Worm (Caenorhabditis elegans) whole organism, L3 larva: ENCODE results near the gene F18E2.15.

Experiments
- R02D3.7 ChIP-seq: fragments of 150-350 bp; optimal IDR thresholded peaks from 2 replicates; lab custom pipeline; 2014; ENCODE audit warnings: missing biosample characterization, missing genetic modification characterization
- ZK546.5 ChIP-seq: sonication (generic microtip); optimal IDR thresholded peaks from 2 replicates; lab custom pipeline; 2017; ENCODE audit warnings: missing biosample characterization, missing genetic modification characterization
- aly-2 ChIP-seq: fragments of 150-350 bp; optimal IDR thresholded peaks from 2 replicates; lab custom pipeline; 2014; ENCODE audit warnings: missing biosample characterization, missing genetic modification characterization
- ama-1 ChIP-seq: fragments of 150-350 bp; optimal IDR thresholded peaks from 2 replicates; lab custom pipeline; 2018
- ceh-16 ChIP-seq: sonication (generic microtip); optimal IDR thresholded peaks from 2 replicates; lab custom pipeline; 2017; ENCODE audit warnings: missing biosample characterization, missing genetic modification characterization
- ceh-28 ChIP-seq: fragments of 150-350 bp; optimal IDR thresholded peaks from 2 replicates; lab custom pipeline; 2014; ENCODE audit warnings: missing biosample characterization, missing genetic modification reagents, missing genetic modification characterization
- ceh-82 ChIP-seq: fragments of 150-350 bp; optimal IDR thresholded peaks from 2 replicates; lab custom pipeline; 2014; ENCODE audit warnings: missing biosample characterization, missing genetic modification characterization
- ceh-9 ChIP-seq: sonication (generic microtip); optimal IDR thresholded peaks from 2 replicates; lab custom pipeline; 2018; ENCODE audit warnings: missing biosample characterization, missing genetic modification characterization
- daf-12 ChIP-seq: fragments of 150-350 bp; optimal IDR thresholded peaks from 2 replicates; lab custom pipeline; 2014; ENCODE audit warnings: missing biosample characterization, missing genetic modification reagents, missing genetic modification characterization
- egl-27 ChIP-seq: sonication (generic microtip); optimal IDR thresholded peaks from 4 replicates; lab custom pipeline; 2017; ENCODE audit warnings: missing biosample characterization, missing genetic modification reagents, missing genetic modification characterization
- egl-5 ChIP-seq: fragments of 150-350 bp; optimal IDR thresholded peaks from 2 replicates; lab custom pipeline; 2017; ENCODE audit warnings: missing biosample characterization, missing genetic modification reagents, missing genetic modification characterization, inconsistent platforms
- elt-1 ChIP-seq: fragments of 150-350 bp; optimal IDR thresholded peaks from 2 replicates; lab custom pipeline; 2014; ENCODE audit warnings: missing biosample characterization, missing genetic modification characterization
- elt-2 ChIP-seq: sonication (generic microtip); optimal IDR thresholded peaks from 2 replicates; lab custom pipeline; 2016; ENCODE audit warnings: missing genetic modification reagents, mild to moderate bottlenecking, missing genetic modification characterization, missing compliant biosample characterization
- elt-3 ChIP-seq, 3 experiments: fragments of 150-350 bp in 1 of 3; sonication (generic microtip) in 2 of 3; optimal IDR thresholded peaks; 2 replicates in 2 of 3; 4 replicates in 1 of 3; lab custom pipeline; 2014 to 2017; ENCODE audit warnings: missing biosample characterization in 3 of 3, missing genetic modification characterization in 3 of 3
- eor-1 ChIP-seq, 2 experiments: fragments of 150-350 bp; optimal IDR thresholded peaks; 2 replicates each; lab custom pipeline; 2014 to 2018; ENCODE audit warnings: missing biosample characterization in 2 of 2, missing genetic modification characterization in 2 of 2
- fkh-10 ChIP-seq: sonication (generic microtip); optimal IDR thresholded peaks from 2 replicates; lab custom pipeline; 2017; ENCODE audit warnings: missing biosample characterization, missing genetic modification reagents, missing genetic modification characterization
- fkh-2 ChIP-seq: fragments of 150-350 bp; optimal IDR thresholded peaks from 2 replicates; lab custom pipeline; 2014; ENCODE audit warnings: missing biosample characterization, missing genetic modification reagents, missing genetic modification characterization
- fos-1 ChIP-seq: fragments of 150-350 bp; optimal IDR thresholded peaks from 2 replicates; lab custom pipeline; 2014; ENCODE audit warnings: missing biosample characterization, missing genetic modification characterization
- hmg-11 ChIP-seq: sonication (generic microtip); optimal IDR thresholded peaks from 2 replicates; lab custom pipeline; 2016; ENCODE audit warnings: missing genetic modification characterization, missing compliant biosample characterization
- jun-1 ChIP-seq: fragments of 150-350 bp; optimal IDR thresholded peaks from 2 replicates; lab custom pipeline; 2014; ENCODE audit warnings: missing biosample characterization, missing genetic modification reagents, missing genetic modification characterization
- lin-15B ChIP-seq: fragments of 150-350 bp; optimal IDR thresholded peaks from 2 replicates; lab custom pipeline; 2014; ENCODE audit warnings: missing biosample characterization, missing genetic modification characterization
- lin-39 ChIP-seq: fragments of 150-350 bp; optimal IDR thresholded peaks from 2 replicates; lab custom pipeline; 2018; ENCODE audit warnings: missing biosample characterization, missing genetic modification reagents, missing genetic modification characterization
- lsy-12 ChIP-seq: sonication (generic microtip); optimal IDR thresholded peaks from 2 replicates; lab custom pipeline; 2016; ENCODE audit warnings: mild to moderate bottlenecking, missing genetic modification characterization, missing compliant biosample characterization
- mdl-1 ChIP-seq: fragments of 150-350 bp; optimal IDR thresholded peaks from 2 replicates; lab custom pipeline; 2014; ENCODE audit warnings: missing biosample characterization, missing genetic modification characterization
- mml-1 ChIP-seq: fragments of 150-350 bp; sonication (generic microtip); optimal IDR thresholded peaks from 3 replicates; lab custom pipeline; 2014; ENCODE audit warnings: missing biosample characterization, missing genetic modification characterization
- nfya-1 ChIP-seq: sonication (generic microtip); optimal IDR thresholded peaks from 2 replicates; lab custom pipeline; 2017; ENCODE audit warnings: missing genetic modification characterization, mild to moderate bottlenecking, missing compliant biosample characterization, antibody characterized with exemption, moderate library complexity; ENCODE audit not compliant: insufficient read depth
- nhr-11 ChIP-seq: fragments of 150-350 bp; optimal IDR thresholded peaks from 2 replicates; lab custom pipeline; 2014; ENCODE audit warnings: missing biosample characterization, missing genetic modification characterization
- nhr-12 ChIP-seq: fragments of 150-350 bp; optimal IDR thresholded peaks from 2 replicates; lab custom pipeline; 2014; ENCODE audit warnings: missing biosample characterization, missing genetic modification characterization
- nhr-23 ChIP-seq: fragments of 150-350 bp; optimal IDR thresholded peaks from 2 replicates; lab custom pipeline; 2014; ENCODE audit warnings: missing biosample characterization, missing genetic modification reagents, missing genetic modification characterization
- nhr-237 ChIP-seq: fragments of 150-350 bp; optimal IDR thresholded peaks from 2 replicates; lab custom pipeline; 2014; ENCODE audit warnings: missing biosample characterization, missing genetic modification characterization
- nhr-25 ChIP-seq: sonication (generic microtip); optimal IDR thresholded peaks from 2 replicates; lab custom pipeline; 2017; ENCODE audit warnings: missing biosample characterization, missing genetic modification characterization
- nhr-28 ChIP-seq: fragments of 150-350 bp; optimal IDR thresholded peaks from 2 replicates; lab custom pipeline; 2014; ENCODE audit warnings: missing biosample characterization, missing genetic modification characterization
- nhr-43 ChIP-seq: sonication (generic microtip); optimal IDR thresholded peaks from 2 replicates; lab custom pipeline; 2016; ENCODE audit warnings: mild to moderate bottlenecking, missing genetic modification characterization, missing compliant biosample characterization; ENCODE audit not compliant: poor library complexity, severe bottlenecking
- nhr-67 ChIP-seq: fragments of 150-350 bp; optimal IDR thresholded peaks from 2 replicates; lab custom pipeline; 2014; ENCODE audit warnings: missing biosample characterization, missing genetic modification characterization
- nhr-76 ChIP-seq: fragments of 150-350 bp; sonication (generic microtip); optimal IDR thresholded peaks from 5 replicates; lab custom pipeline; 2014; ENCODE audit warnings: missing biosample characterization, missing genetic modification characterization
- nhr-77 ChIP-seq: fragments of 150-350 bp; optimal IDR thresholded peaks from 2 replicates; lab custom pipeline; 2014; ENCODE audit warnings: missing biosample characterization, missing genetic modification characterization
- pha-4 ChIP-seq: fragments of 150-350 bp; optimal IDR thresholded peaks from 2 replicates; lab custom pipeline; 2014; ENCODE audit warnings: missing biosample characterization, missing genetic modification reagents, missing genetic modification characterization
- pqm-1 ChIP-seq: fragments of 150-350 bp; optimal IDR thresholded peaks from 2 replicates; lab custom pipeline; 2017; ENCODE audit warnings: missing biosample characterization, missing genetic modification characterization, inconsistent platforms
- sea-2 ChIP-seq: fragments of 150-350 bp; sonication (generic microtip); optimal IDR thresholded peaks from 4 replicates; lab custom pipeline; 2014; ENCODE audit warnings: missing biosample characterization, missing genetic modification reagents, missing genetic modification characterization
- skn-1 ChIP-seq: fragments of 150-350 bp; optimal IDR thresholded peaks from 2 replicates; lab custom pipeline; 2014; ENCODE audit warnings: missing biosample characterization, missing genetic modification characterization
- snpc-4 ChIP-seq: fragments of 150-350 bp; optimal IDR thresholded peaks from 2 replicates; lab custom pipeline; 2014; ENCODE audit warnings: missing biosample characterization, missing genetic modification characterization
- tbx-2 ChIP-seq: sonication (generic microtip); optimal IDR thresholded peaks from 2 replicates; lab custom pipeline; 2016; ENCODE audit warnings: mild to moderate bottlenecking, missing genetic modification characterization, missing compliant biosample characterization
- unc-39 ChIP-seq: sonication (generic microtip); optimal IDR thresholded peaks from 4 replicates; lab custom pipeline; 2017; ENCODE audit warnings: missing biosample characterization, missing genetic modification characterization
- unc-62 ChIP-seq: fragments of 150-350 bp; sonication (generic microtip); optimal IDR thresholded peaks from 4 replicates; lab custom pipeline; 2014; ENCODE audit warnings: missing biosample characterization, missing genetic modification reagents, missing genetic modification characterization
- zag-1 ChIP-seq: fragments of 150-350 bp; optimal IDR thresholded peaks from 2 replicates; lab custom pipeline; 2014; ENCODE audit warnings: missing biosample characterization, missing genetic modification characterization
- ztf-11 ChIP-seq: fragments of 150-350 bp; optimal IDR thresholded peaks from 2 replicates; lab custom pipeline; 2014; ENCODE audit warnings: missing biosample characterization, missing genetic modification characterization
- ztf-4 ChIP-seq: fragments of 150-350 bp; optimal IDR thresholded peaks from 2 replicates; lab custom pipeline; 2014; ENCODE audit warnings: missing biosample characterization, missing genetic modification characterization

F18E2.15 gene

ce11 chrV:12732734-12733133 is 28.1 kb downstream of the F18E2.15 start:
- peak; percentile 77 for TF ChIP-seq pqm-1 (tag; lab: Kevin White, UChicago)
- no peak for TF ChIP-seq fkh-10 (GFP tag; lab: Kevin White, UChicago)
- TF ChIP-seq pha-4, result peak; percentile 23
- TF ChIP-seq unc-39 (tag; lab: Kevin White, UChicago), result no peak
- peak; percentile 87 for TF ChIP-seq elt-2

ce11 chrV:12729220-12729619 is 31.6 kb downstream of the F18E2.15 start, which contains the start of gene R11D1.10:
R11D1.10 (plus strand) TSS chrV:12729520.
- TF ChIP-seq nhr-23 (tag; lab: Kevin White, UChicago) (no peak), R02D3.7 (tag; lab: Kevin White, UChicago) (no peak), ceh-82 (tag; lab: Kevin White, UChicago) (no peak), lsy-12 (tag; lab: Kevin White, UChicago) (no peak), fos-1 (tag; lab: Kevin White, UChicago) (no peak), aly-2 (tag; lab: Kevin White, UChicago) (no peak), elt-2 (no peak), ztf-11 (tag; lab: Kevin White, UChicago) (no peak), egl-27 (tag; lab: Kevin White, UChicago) (no peak), ceh-9 (tag; lab: Kevin White, UChicago) (no peak), sea-2 (GFP tag; lab: Kevin White, UChicago) (no peak)

DNA sequence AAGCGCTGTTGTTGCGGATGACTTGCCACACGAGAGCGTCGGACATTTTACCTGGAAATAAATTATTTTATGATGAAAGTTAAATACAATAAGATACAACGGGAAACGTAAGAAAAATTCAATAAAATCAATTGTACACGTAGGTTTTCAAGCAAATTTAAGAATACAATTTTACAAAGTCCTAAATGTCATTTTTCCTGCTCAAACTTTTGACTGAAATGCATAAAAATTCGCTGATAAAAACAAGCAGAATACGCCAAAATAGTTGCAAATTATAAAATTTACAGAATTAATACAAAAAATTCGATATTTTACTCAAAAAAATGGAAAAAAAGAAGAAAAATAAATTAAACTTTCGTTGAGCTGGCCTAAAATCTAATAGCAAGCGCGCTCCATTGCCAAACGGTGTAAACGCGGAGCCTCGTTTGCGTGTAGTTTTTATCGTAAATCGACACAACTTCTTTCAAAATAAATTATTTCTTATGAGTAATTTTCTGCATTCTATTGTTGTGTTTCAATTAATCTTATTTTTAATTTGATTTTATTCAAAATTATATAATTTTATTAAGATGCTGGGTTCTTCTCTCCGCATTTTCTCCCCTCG is 32.6 kb downstream of the F18E2.15 start, which contains the start of the genes rpl-28 and mrpl-49:
TSS of gene rpl-28 (minus strand) at position 51 of the 604 bp plus-strand sequence.
TSS of gene mrpl-49 (plus strand) at position 570 of the 604 bp plus-strand sequence.
- TF ChIP-seq egl-27 (tag; lab: Kevin White, UChicago) (no peak), lin-39 (tag; lab: Kevin White, UChicago) (peak; percentile 79), aly-2 (tag; lab: Kevin White, UChicago) (no peak), fkh-2 (tag; lab: Kevin White, UChicago) (no peak), lsy-12 (tag; lab: Kevin White, UChicago) (peak; percentile 30), snpc-4 (tag; lab: Kevin White, UChicago) (peak; percentile 91), daf-12 (no peak), ceh-28 (tag; lab: Kevin White, UChicago) (no peak), nhr-67 (tag; lab: Kevin White, UChicago) (no peak), skn-1 (tag; lab: Kevin White, UChicago) (peak; percentile 42), R02D3.7 (tag; lab: Kevin White, UChicago) (peak; percentile 95), mdl-1 (tag; lab: Kevin White, UChicago) (no peak), lin-15B (tag; lab: Kevin White, UChicago) (peak; percentile 99), egl-5 (peak; percentile 95), nhr-76 (tag; lab: Kevin White, UChicago) (no peak), ceh-16 (no peak), pha-4 (peak; percentile 98), fkh-10 (GFP tag; lab: Kevin White, UChicago) (peak; percentile 49), tbx-2 (tag; lab: Kevin White, UChicago) (peak; percentile 10), elt-1 (tag; lab: Kevin White, UChicago) (no peak), jun-1 (tag; lab: Kevin White, UChicago) (peak; percentile 38), ceh-82 (tag; lab: Kevin White, UChicago) (no peak), elt-3 (tag; optimal IDR thresholded peaks at IDR 0.05; lab: Kevin White, UChicago) (no peak), ztf-11 (tag; lab: Kevin White, UChicago) (no peak), hmg-11 (tag; lab: Kevin White, UChicago) (peak; percentile 40), nhr-28 (tag; lab: Kevin White, UChicago) (no peak), nfya-1 (tag; lab: Kevin White, UChicago) (peak; percentile 89), eor-1 (tag; optimal IDR thresholded peaks at IDR 0.05; lab: Kevin White, UChicago) (no peak), nhr-23 (tag; lab: Kevin White, UChicago) (peak; percentile 93), nhr-77 (no peak), nhr-25 (tag; lab: Kevin White, UChicago) (peak; percentile 90), ZK546.5 (tag; lab: Kevin White, UChicago) (no peak), nhr-43 (tag; lab: Kevin White, UChicago) (peak; percentile 24), zag-1 (tag; lab: Kevin White, UChicago) (no peak), mml-1 (tag; lab: Kevin White, UChicago) (no peak), pqm-1 (tag; lab: Kevin White, UChicago) (peak; percentile 68), ztf-4 (tag; lab: Kevin White, UChicago) (no peak), sea-2 (GFP tag; lab: Kevin White, UChicago) (no peak), ama-1 (lab: Kevin White, UChicago) (peak; percentile 4), elt-2 (peak; percentile 72), nhr-237 (tag; lab: Kevin White, UChicago) (no peak), fos-1 (tag; lab: Kevin White, UChicago) (no peak), unc-39 (tag; lab: Kevin White, UChicago) (no peak), ceh-9 (tag; lab: Kevin White, UChicago) (no peak), nhr-11 (tag; lab: Kevin White, UChicago) (peak; percentile 48), unc-62 (GFP tag; lab: Kevin White, UChicago) (no peak), nhr-12 (tag; lab: Kevin White, UChicago) (no peak)
